Fruit fly (Drosophila melanogaster) whole organism, embryonic: Measurements from ENCODE around the gene Nrd1.

Source experiments
- BEAF-32 ChIP-seq: fragments of 200-800 bp; sonication (Bioruptor generic); optimal IDR thresholded peaks from 3 replicates; lab custom pipeline; 2017; ENCODE audit warnings: missing biosample characterization, missing genetic modification characterization, mild to moderate bottlenecking, moderate library complexity, missing genetic modification reagents
- Bdp1 ChIP-seq: fragments of 200-800 bp; sonication (Bioruptor generic); optimal IDR thresholded peaks from 3 replicates; lab custom pipeline; 2016; ENCODE audit warnings: missing biosample characterization, missing genetic modification characterization
- CG10321 ChIP-seq: fragments of 200-800 bp; sonication (Bioruptor generic); IDR thresholded peaks from 2 replicates; pipeline ENCODE4 v1.3.6; 2022; ENCODE audit warnings: missing biosample characterization, missing genetic modification characterization
- CG11695 ChIP-seq: fragments of 200-800 bp; sonication (Bioruptor generic); IDR thresholded peaks from 3 replicates; pipeline ENCODE4 v1.3.6; 2022; ENCODE audit warnings: missing biosample characterization, missing genetic modification characterization
- CG14965 ChIP-seq: fragments of 200-800 bp; sonication (Bioruptor generic); optimal IDR thresholded peaks from 2 replicates; lab custom pipeline; 2016; ENCODE audit warnings: missing biosample characterization, missing genetic modification characterization, borderline replicate concordance
- CG15011 ChIP-seq: fragments of 200-800 bp; sonication (Bioruptor generic); optimal IDR thresholded peaks from 3 replicates; lab custom pipeline; 2018; ENCODE audit warnings: missing biosample characterization, mild to moderate bottlenecking, missing genetic modification characterization
- CG15514 ChIP-seq: fragments of 200-800 bp; sonication (Bioruptor generic); optimal IDR thresholded peaks from 3 replicates; lab custom pipeline; 2017; ENCODE audit warnings: missing biosample characterization, missing genetic modification characterization, mild to moderate bottlenecking, moderate library complexity, missing genetic modification reagents
- CG15601 ChIP-seq: fragments of 200-800 bp; sonication (Bioruptor generic); optimal IDR thresholded peaks from 3 replicates; lab custom pipeline; 2019; ENCODE audit warnings: missing biosample characterization, mild to moderate bottlenecking, missing genetic modification characterization, moderate library complexity
- CG1603 ChIP-seq: fragments of 200-800 bp; sonication (Bioruptor generic); optimal IDR thresholded peaks from 2 replicates; lab custom pipeline; 2019; ENCODE audit warnings: missing biosample characterization, mild to moderate bottlenecking, missing genetic modification characterization, moderate library complexity
- CG18262 ChIP-seq: fragments of 200-800 bp; optimal IDR thresholded peaks from 3 replicates; lab custom pipeline; 2019; ENCODE audit warnings: missing biosample characterization, mild to moderate bottlenecking, missing genetic modification characterization, moderate library complexity
- CG2202 ChIP-seq: fragments of 200-800 bp; sonication (Bioruptor generic); optimal IDR thresholded peaks from 2 replicates; lab custom pipeline; 2018; ENCODE audit warnings: missing biosample characterization, mild to moderate bottlenecking, missing genetic modification characterization
- CG31388 ChIP-seq: fragments of 200-800 bp; sonication (Bioruptor generic); optimal IDR thresholded peaks from 2 replicates; lab custom pipeline; 2016; ENCODE audit warnings: missing biosample characterization, missing genetic modification characterization
- CG3838 ChIP-seq: fragments of 200-800 bp; sonication (Bioruptor generic); optimal IDR thresholded peaks from 3 replicates; lab custom pipeline; 2016; ENCODE audit warnings: missing biosample characterization, missing genetic modification characterization
- CG5953 ChIP-seq: fragments of 200-800 bp; sonication (Bioruptor generic); IDR thresholded peaks from 2 replicates; pipeline ENCODE4 v1.3.6; 2022; ENCODE audit warnings: missing biosample characterization, missing genetic modification characterization
- CG6254 ChIP-seq: fragments of 200-800 bp; sonication (Bioruptor generic); optimal IDR thresholded peaks from 3 replicates; lab custom pipeline; 2017; ENCODE audit warnings: mild to moderate bottlenecking, missing biosample characterization, missing genetic modification reagents, missing genetic modification characterization
- CG7372 ChIP-seq: fragments of 200-800 bp; sonication (Bioruptor generic); IDR thresholded peaks from 2 replicates; pipeline ENCODE4 v1.3.6; 2022; ENCODE audit warnings: missing biosample characterization, missing genetic modification characterization
- CG7987 ChIP-seq: fragments of 200-800 bp; sonication (Bioruptor generic); optimal IDR thresholded peaks from 2 replicates; lab custom pipeline; 2018; ENCODE audit warnings: missing biosample characterization, mild to moderate bottlenecking, missing genetic modification characterization, moderate library complexity
- CG8359 ChIP-seq: fragments of 200-800 bp; sonication (Bioruptor generic); optimal IDR thresholded peaks from 2 replicates; lab custom pipeline; 2017; ENCODE audit warnings: missing biosample characterization, mild to moderate bottlenecking, missing genetic modification characterization, borderline replicate concordance
- CG9797 ChIP-seq: fragments of 200-800 bp; sonication (Bioruptor generic); optimal IDR thresholded peaks from 3 replicates; lab custom pipeline; 2018; ENCODE audit warnings: missing biosample characterization, mild to moderate bottlenecking, missing genetic modification characterization
- Dad ChIP-seq: fragments of 200-800 bp; sonication (Bioruptor generic); optimal IDR thresholded peaks from 3 replicates; lab custom pipeline; 2016; ENCODE audit warnings: missing biosample characterization, missing genetic modification characterization
- Dfd ChIP-seq, 2 experiments: fragments of >200 bp; optimal IDR thresholded peaks; 2 replicates each; lab custom pipeline; 2017; ENCODE audit warnings: missing biosample characterization in 2 of 2, missing genetic modification characterization in 2 of 2
- Eip74EF ChIP-seq, 2 experiments: fragments of 200-800 bp in 1 of 2; fragments of >200 bp in 1 of 2; sonication (Bioruptor generic) in 1 of 2; optimal IDR thresholded peaks; 2 replicates each; lab custom pipeline; 2017 to 2019; ENCODE audit warnings: missing biosample characterization in 2 of 2, missing genetic modification characterization in 2 of 2, mild to moderate bottlenecking in 1 of 2, moderate library complexity in 1 of 2
- HHEX ChIP-seq: fragments of 200-800 bp; sonication (Bioruptor generic); optimal IDR thresholded peaks from 3 replicates; lab custom pipeline; 2017; ENCODE audit warnings: missing biosample characterization, mild to moderate bottlenecking, missing genetic modification characterization, missing genetic modification reagents
- Lhr ChIP-seq: fragments of 200-800 bp; sonication (Bioruptor generic); optimal IDR thresholded peaks from 3 replicates; lab custom pipeline; 2017; ENCODE audit warnings: mild to moderate bottlenecking, missing biosample characterization, missing genetic modification reagents, missing genetic modification characterization
- Med ChIP-seq: fragments of 200-800 bp; sonication (Bioruptor generic); peaks from one replicate; lab custom pipeline; 2016; ENCODE audit warnings: missing biosample characterization, missing genetic modification characterization, mild to moderate bottlenecking, inconsistent platforms, moderate library complexity
- Sox102F ChIP-seq: fragments of 200-800 bp; sonication (Bioruptor generic); optimal IDR thresholded peaks from 2 replicates; lab custom pipeline; 2018; ENCODE audit warnings: missing biosample characterization, mild to moderate bottlenecking, missing genetic modification characterization, moderate library complexity
- Sry-δ ChIP-seq: fragments of 200-800 bp; sonication (Bioruptor generic); optimal IDR thresholded peaks from 2 replicates; lab custom pipeline; 2016; ENCODE audit warnings: missing biosample characterization, missing genetic modification characterization
- Taf1 ChIP-seq: fragments of 200-800 bp; sonication (Bioruptor generic); IDR thresholded peaks from 2 replicates; pipeline ENCODE4 v1.3.6; 2022; ENCODE audit warnings: missing biosample characterization, missing genetic modification characterization
- abd-A ChIP-seq: fragments of 200-800 bp; sonication (Bioruptor generic); optimal IDR thresholded peaks from 3 replicates; lab custom pipeline; 2019; ENCODE audit warnings: missing biosample characterization, mild to moderate bottlenecking, missing genetic modification characterization, moderate library complexity
- caup ChIP-seq: fragments of 200-800 bp; sonication (Bioruptor generic); optimal IDR thresholded peaks from 3 replicates; lab custom pipeline; 2017; ENCODE audit warnings: missing biosample characterization, mild to moderate bottlenecking, missing genetic modification characterization, moderate library complexity; ENCODE audit not compliant: severe bottlenecking
- cg ChIP-seq: fragments of 200-800 bp; sonication (Bioruptor generic); optimal IDR thresholded peaks from 3 replicates; lab custom pipeline; 2019; ENCODE audit warnings: missing biosample characterization, mild to moderate bottlenecking, missing genetic modification characterization, moderate library complexity
- chinmo ChIP-seq: fragments of 200-800 bp; sonication (Bioruptor generic); IDR thresholded peaks from 4 replicates; pipeline ENCODE4 v1.3.6; 2022; ENCODE audit warnings: missing biosample characterization, missing genetic modification characterization; ENCODE audit not compliant: partially characterized antibody
- corto ChIP-seq: fragments of 200-800 bp; sonication (Bioruptor generic); optimal IDR thresholded peaks from 2 replicates; lab custom pipeline; 2016; ENCODE audit warnings: missing biosample characterization, mild to moderate bottlenecking, missing genetic modification characterization, moderate library complexity
- dpn ChIP-seq, 2 experiments: fragments of 200-800 bp; sonication (Bioruptor generic); optimal IDR thresholded peaks; 3 replicates each; lab custom pipeline; 2016; ENCODE audit warnings: missing biosample characterization in 2 of 2, missing genetic modification characterization in 2 of 2
- ftz-f1 ChIP-seq: fragments of 200-800 bp; sonication (Bioruptor generic); optimal IDR thresholded peaks from 2 replicates; lab custom pipeline; 2016; ENCODE audit warnings: missing biosample characterization, missing genetic modification characterization
- gro ChIP-seq: fragments of 200-800 bp; sonication (Bioruptor generic); optimal IDR thresholded peaks from 2 replicates; lab custom pipeline; 2016; ENCODE audit warnings: missing biosample characterization, missing genetic modification characterization
- ind ChIP-seq: fragments of 200-800 bp; sonication (Bioruptor generic); optimal IDR thresholded peaks from 3 replicates; lab custom pipeline; 2016; ENCODE audit warnings: missing biosample characterization, missing genetic modification characterization
- jing ChIP-seq: fragments of 200-800 bp; sonication (Bioruptor generic); optimal IDR thresholded peaks from 2 replicates; lab custom pipeline; 2018; ENCODE audit warnings: missing biosample characterization, mild to moderate bottlenecking, missing genetic modification characterization
- klu ChIP-seq: fragments of 200-800 bp; sonication (Bioruptor generic); IDR thresholded peaks from 2 replicates; pipeline ENCODE4 v1.3.6; 2022; ENCODE audit warnings: missing biosample characterization, missing genetic modification characterization
- sc ChIP-seq, 3 experiments: fragments of >200 bp in 2 of 3; fragments of 200-800 bp in 1 of 3; sonication (Bioruptor generic) in 1 of 3; optimal IDR thresholded peaks; 2 replicates in 2 of 3; 3 replicates in 1 of 3; lab custom pipeline; 2017; ENCODE audit warnings: mild to moderate bottlenecking in 1 of 3, missing biosample characterization in 1 of 3, missing genetic modification characterization in 1 of 3, missing genetic modification reagents in 1 of 3
- seq ChIP-seq: fragments of 200-800 bp; sonication (Bioruptor generic); IDR thresholded peaks from 2 replicates; pipeline ENCODE4 v1.3.6; 2022; ENCODE audit warnings: missing biosample characterization, missing genetic modification characterization
- sob ChIP-seq: fragments of 200-800 bp; sonication (Bioruptor generic); IDR thresholded peaks from 2 replicates; pipeline ENCODE4 v1.3.6; 2022; ENCODE audit warnings: missing biosample characterization, missing genetic modification characterization
- sqz ChIP-seq: fragments of 200-800 bp; sonication (Bioruptor generic); optimal IDR thresholded peaks from 3 replicates; lab custom pipeline; 2018; ENCODE audit warnings: missing biosample characterization, mild to moderate bottlenecking, missing genetic modification characterization
- sug ChIP-seq: fragments of 200-800 bp; optimal IDR thresholded peaks from 2 replicates; lab custom pipeline; 2019; ENCODE audit warnings: missing biosample characterization, mild to moderate bottlenecking, missing genetic modification characterization, moderate library complexity
- tio ChIP-seq: fragments of 200-800 bp; sonication (Bioruptor generic); optimal IDR thresholded peaks from 2 replicates; lab custom pipeline; 2017; ENCODE audit warnings: missing biosample characterization, missing genetic modification characterization, inconsistent platforms
- unpg ChIP-seq: fragments of 200-800 bp; sonication (Bioruptor generic); optimal IDR thresholded peaks from 3 replicates; lab custom pipeline; 2018; ENCODE audit warnings: missing biosample characterization, mild to moderate bottlenecking, missing genetic modification characterization, moderate library complexity
- vfl ChIP-seq: fragments of 200-800 bp; sonication (Bioruptor generic); optimal IDR thresholded peaks from 2 replicates; lab custom pipeline; 2016; ENCODE audit warnings: missing biosample characterization, missing genetic modification characterization
- vvl ChIP-seq: fragments of 200-800 bp; sonication (Bioruptor generic); IDR thresholded peaks from 2 replicates; pipeline ENCODE4 v1.3.6; 2022; ENCODE audit warnings: missing biosample characterization, missing genetic modification characterization
- wdn ChIP-seq: fragments of 200-800 bp; sonication (Bioruptor generic); IDR thresholded peaks from 2 replicates; pipeline ENCODE4 v1.3.6; 2022; ENCODE audit warnings: missing biosample characterization, missing genetic modification characterization
- z ChIP-seq: fragments of 200-800 bp; sonication (Bioruptor generic); IDR thresholded peaks from 3 replicates; pipeline ENCODE4 v1.3.6; 2022; ENCODE audit warnings: missing biosample characterization, missing genetic modification characterization

The Nrd1 gene

dm6 chrX:11823003-11823402 lies 45.7 kb downstream of the Nrd1 start (continued):
- TF ChIP-seq CG18262 (tag; lab: Kevin White, UChicago) (peak; percentile 32), BEAF-32 (GFP tag; lab: Kevin White, UChicago) (no peak), CG2202 (tag; lab: Kevin White, UChicago) (peak; percentile 8), CG3838 (GFP tag; lab: Kevin White, UChicago) (no peak), CG15601 (tag; lab: Kevin White, UChicago) (peak; percentile 61), Sry-δ (GFP tag; lab: Kevin White, UChicago) (no peak), sob (no peak), CG11695 (0 out of 3 replicates have a peak, but pooled peaks have one; percentile 22), vvl (GFP tag; lab: Robert Waterston, UW) (peak; percentile 33; the same call in 1 of the 2 replicates), Sox102F (GFP tag; lab: Kevin White, UChicago) (no peak), tio (GFP tag; lab: Kevin White, UChicago) (no peak), Taf1 (GFP tag; lab: Robert Waterston, UW) (no peak), sqz (GFP tag; lab: Kevin White, UChicago) (no peak), CG15514 (GFP tag; lab: Kevin White, UChicago) (no peak), klu (GFP tag; lab: Robert Waterston, UW) (no peak), chinmo (GFP tag; lab: Robert Waterston, UW) (0 out of 4 replicates have a peak, but pooled peaks have one; percentile 59), jing (GFP tag; lab: Kevin White, UChicago) (no peak), Eip74EF (GFP tag; optimal IDR thresholded peaks at IDR 0.05; lab: Kevin White, UChicago) (no peak), Dfd (GFP tag; optimal IDR thresholded peaks at IDR 0.05; lab: Kevin White, UChicago) (no peak), caup (GFP tag; lab: Kevin White, UChicago) (no peak), CG6254 (GFP tag; lab: Kevin White, UChicago) (peak; percentile 51), CG7372 (GFP tag; lab: Robert Waterston, UW) (no peak), seq (GFP tag; lab: Robert Waterston, UW) (no peak), abd-A (no peak), sug (no peak), unpg (GFP tag; lab: Kevin White, UChicago) (no peak), corto (GFP tag; lab: Kevin White, UChicago) (no peak), CG8359 (GFP tag; lab: Kevin White, UChicago) (no peak), CG5953 (GFP tag; lab: Robert Waterston, UW) (no peak), CG14965 (no peak), cg (GFP tag; lab: Kevin White, UChicago) (no peak), wdn (GFP tag; lab: Robert Waterston, UW) (no peak), z (no peak), CG9797 (no peak), dpn (GFP tag; optimal IDR thresholded peaks at IDR 0.05; lab: Kevin White, UChicago) (no peak), CG15011 (GFP tag; lab: Kevin White, UChicago) (no peak), Med (GFP tag; lab: Kevin White, UChicago) (peak; percentile 88), sc (optimal IDR thresholded peaks at IDR 0.05; lab: Kevin White, UChicago) (no peak), sc (GFP tag; optimal IDR thresholded peaks at IDR 0.05; lab: Kevin White, UChicago) (no peak), CG31388 (GFP tag; lab: Kevin White, UChicago) (no peak), Bdp1 (no peak), Dad (GFP tag; lab: Kevin White, UChicago) (no peak), Lhr (no peak), CG7987 (GFP tag; lab: Kevin White, UChicago) (no peak), vfl (GFP tag; lab: Kevin White, UChicago) (no peak), gro (GFP tag; lab: Kevin White, UChicago) (no peak), ftz-f1 (GFP tag; lab: Kevin White, UChicago) (no peak), ind (no peak), HHEX (GFP tag; lab: Kevin White, UChicago) (no peak), CG1603 (no peak), CG10321 (GFP tag; lab: Robert Waterston, UW) (no peak)
